Fruit fly (Drosophila melanogaster) whole organism, embryonic: ENCODE results near the gene sky.

Source experiments
- Antp ChIP-seq: fragments of 200-800 bp; sonication (Bioruptor generic); optimal IDR thresholded peaks from 3 replicates; lab custom pipeline; 2016; ENCODE audit warnings: missing biosample characterization, missing genetic modification characterization
- Blimp-1 ChIP-seq: fragments of 200-800 bp; sonication (Bioruptor generic); optimal IDR thresholded peaks from 3 replicates; lab custom pipeline; 2018; ENCODE audit warnings: missing biosample characterization, missing genetic modification characterization, mild to moderate bottlenecking, moderate library complexity, missing genetic modification reagents
- CG10565 ChIP-seq: fragments of 200-800 bp; sonication (Bioruptor generic); optimal IDR thresholded peaks from 3 replicates; lab custom pipeline; 2016; ENCODE audit warnings: missing biosample characterization, mild to moderate bottlenecking, missing genetic modification characterization
- CG10979 ChIP-seq: fragments of 200-800 bp; sonication (Bioruptor generic); optimal IDR thresholded peaks from 2 replicates; lab custom pipeline; 2018; ENCODE audit warnings: missing biosample characterization, mild to moderate bottlenecking, missing genetic modification characterization, moderate library complexity
- CG12942 ChIP-seq: fragments of 200-800 bp; sonication (Bioruptor generic); optimal IDR thresholded peaks from 3 replicates; lab custom pipeline; 2016; ENCODE audit warnings: missing biosample characterization, missing genetic modification characterization
- CG13624 ChIP-seq: fragments of 200-800 bp; sonication (Bioruptor generic); optimal IDR thresholded peaks from 2 replicates; lab custom pipeline; 2016; ENCODE audit warnings: missing biosample characterization, missing genetic modification characterization
- CG1603 ChIP-seq: fragments of 200-800 bp; sonication (Bioruptor generic); optimal IDR thresholded peaks from 2 replicates; lab custom pipeline; 2019; ENCODE audit warnings: missing biosample characterization, mild to moderate bottlenecking, missing genetic modification characterization, moderate library complexity
- CG17912 ChIP-seq: fragments of 200-800 bp; sonication (Bioruptor generic); optimal IDR thresholded peaks from 2 replicates; lab custom pipeline; 2018; ENCODE audit warnings: missing biosample characterization, mild to moderate bottlenecking, missing genetic modification characterization
- CG2116 ChIP-seq: fragments of 200-800 bp; sonication (Bioruptor generic); optimal IDR thresholded peaks from 3 replicates; lab custom pipeline; 2018; ENCODE audit warnings: missing biosample characterization, mild to moderate bottlenecking, missing genetic modification characterization
- CG2199 ChIP-seq: fragments of 200-800 bp; sonication (Bioruptor generic); IDR thresholded peaks from 3 replicates; pipeline ENCODE4 v1.3.6; 2022; ENCODE audit warnings: missing biosample characterization, missing genetic modification characterization
- CG2678 ChIP-seq: fragments of 200-800 bp; sonication (Bioruptor generic); optimal IDR thresholded peaks from 3 replicates; lab custom pipeline; 2019; ENCODE audit warnings: missing biosample characterization, mild to moderate bottlenecking, missing genetic modification characterization, moderate library complexity
- CG30431 ChIP-seq: fragments of 200-800 bp; sonication (Bioruptor generic); optimal IDR thresholded peaks from 2 replicates; lab custom pipeline; 2017; ENCODE audit warnings: missing biosample characterization, missing genetic modification characterization
- CG32772 ChIP-seq: fragments of 200-800 bp; sonication (Bioruptor generic); IDR thresholded peaks from 2 replicates; pipeline ENCODE4 v1.3.6; 2022; ENCODE audit warnings: missing biosample characterization, missing genetic modification characterization
- CG4820 ChIP-seq: fragments of 200-800 bp; sonication (Bioruptor generic); optimal IDR thresholded peaks from 3 replicates; lab custom pipeline; 2016; ENCODE audit warnings: missing biosample characterization, missing genetic modification characterization
- CG6791 ChIP-seq: fragments of 200-800 bp; sonication (Bioruptor generic); IDR thresholded peaks from 3 replicates; pipeline ENCODE4 v1.3.6; 2022; ENCODE audit warnings: missing biosample characterization, missing genetic modification characterization; ENCODE audit not compliant: partially characterized antibody
- CG7839 ChIP-seq: fragments of 200-800 bp; sonication (Bioruptor generic); optimal IDR thresholded peaks from 3 replicates; lab custom pipeline; 2018; ENCODE audit warnings: missing biosample characterization, mild to moderate bottlenecking, missing genetic modification characterization, moderate library complexity
- CG7963 ChIP-seq: fragments of 200-800 bp; sonication (Bioruptor generic); IDR thresholded peaks from 3 replicates; pipeline ENCODE4 v1.3.6; 2022; ENCODE audit warnings: missing biosample characterization, missing genetic modification characterization; ENCODE audit not compliant: partially characterized antibody
- D ChIP-seq, 2 experiments: fragments of 200-800 bp in 1 of 2; fragments of >200 bp in 1 of 2; sonication (Bioruptor generic) in 1 of 2; optimal IDR thresholded peaks; 2 replicates in 1 of 2; 3 replicates in 1 of 2; lab custom pipeline; 2017; ENCODE audit warnings: mild to moderate bottlenecking in 1 of 2, missing biosample characterization in 1 of 2, missing genetic modification characterization in 1 of 2, missing genetic modification reagents in 1 of 2
- HLHmδ ChIP-seq: fragments of 200-800 bp; sonication (Bioruptor generic); optimal IDR thresholded peaks from 2 replicates; lab custom pipeline; 2018; ENCODE audit warnings: missing biosample characterization, mild to moderate bottlenecking, missing genetic modification characterization, moderate library complexity
- Myb ChIP-seq: fragments of 200-800 bp; sonication (Bioruptor generic); optimal IDR thresholded peaks from 2 replicates; lab custom pipeline; 2016; ENCODE audit warnings: missing biosample characterization, missing genetic modification characterization
- Nf-YA ChIP-seq: fragments of 200-800 bp; sonication (Bioruptor generic); IDR thresholded peaks from 2 replicates; pipeline ENCODE4 v1.3.6; 2022; ENCODE audit warnings: missing biosample characterization, missing genetic modification characterization
- Poxn ChIP-seq: fragments of 200-800 bp; sonication (Bioruptor generic); IDR thresholded peaks from 2 replicates; pipeline ENCODE4 v1.3.6; 2022; ENCODE audit warnings: missing biosample characterization, missing genetic modification characterization
- Ptx1 ChIP-seq: fragments of 200-800 bp; sonication (Bioruptor generic); IDR thresholded peaks from 2 replicates; pipeline ENCODE4 v1.3.6; 2022; ENCODE audit warnings: missing biosample characterization, missing genetic modification characterization
- Side ChIP-seq: fragments of 200-800 bp; sonication (Bioruptor generic); optimal IDR thresholded peaks from 2 replicates; lab custom pipeline; 2016; ENCODE audit warnings: missing biosample characterization, missing genetic modification characterization
- Sox102F ChIP-seq: fragments of 200-800 bp; sonication (Bioruptor generic); optimal IDR thresholded peaks from 2 replicates; lab custom pipeline; 2018; ENCODE audit warnings: missing biosample characterization, mild to moderate bottlenecking, missing genetic modification characterization, moderate library complexity
- Xbp1 ChIP-seq: fragments of 200-800 bp; sonication (Bioruptor generic); optimal IDR thresholded peaks from 3 replicates; lab custom pipeline; 2016; ENCODE audit warnings: missing biosample characterization, mild to moderate bottlenecking, missing genetic modification characterization
- al ChIP-seq: fragments of 200-800 bp; sonication (Bioruptor generic); IDR thresholded peaks from 2 replicates; pipeline ENCODE4 v1.3.6; 2022; ENCODE audit warnings: missing biosample characterization, missing genetic modification characterization
- ato ChIP-seq: fragments of 200-800 bp; sonication (Bioruptor generic); IDR thresholded peaks from 2 replicates; pipeline ENCODE4 v1.3.6; 2022; ENCODE audit warnings: missing biosample characterization, missing genetic modification characterization; ENCODE audit not compliant: partially characterized antibody
- cg ChIP-seq: fragments of 200-800 bp; sonication (Bioruptor generic); optimal IDR thresholded peaks from 3 replicates; lab custom pipeline; 2019; ENCODE audit warnings: missing biosample characterization, mild to moderate bottlenecking, missing genetic modification characterization, moderate library complexity
- chinmo ChIP-seq: fragments of 200-800 bp; sonication (Bioruptor generic); IDR thresholded peaks from 4 replicates; pipeline ENCODE4 v1.3.6; 2022; ENCODE audit warnings: missing biosample characterization, missing genetic modification characterization; ENCODE audit not compliant: partially characterized antibody
- croc ChIP-seq: fragments of 200-800 bp; sonication (Bioruptor generic); conservative IDR thresholded peaks from 3 replicates; pipeline ENCODE4 v1.3.6; 2022; ENCODE audit warnings: missing biosample characterization, missing genetic modification characterization
- dysf ChIP-seq: fragments of 200-800 bp; sonication (Bioruptor generic); IDR thresholded peaks from 3 replicates; pipeline ENCODE4 v1.3.6; 2022; ENCODE audit warnings: missing biosample characterization, missing genetic modification characterization
- ems ChIP-seq: fragments of 200-800 bp; sonication (Bioruptor generic); optimal IDR thresholded peaks from 3 replicates; lab custom pipeline; 2016; ENCODE audit warnings: missing biosample characterization, missing genetic modification characterization
- fu2 ChIP-seq: fragments of 200-800 bp; sonication (Bioruptor generic); optimal IDR thresholded peaks from 2 replicates; lab custom pipeline; 2016; ENCODE audit warnings: missing biosample characterization, missing genetic modification characterization
- gem ChIP-seq: fragments of 200-800 bp; sonication (Bioruptor generic); optimal IDR thresholded peaks from 2 replicates; lab custom pipeline; 2019; ENCODE audit warnings: missing biosample characterization, mild to moderate bottlenecking, missing genetic modification characterization, moderate library complexity
- grn ChIP-seq: fragments of 200-800 bp; sonication (Bioruptor generic); optimal IDR thresholded peaks from 3 replicates; lab custom pipeline; 2017; ENCODE audit warnings: missing biosample characterization, missing genetic modification characterization
- hkb ChIP-seq, 2 experiments: fragments of 200-800 bp in 1 of 2; fragments of >200 bp in 1 of 2; sonication (Bioruptor generic) in 1 of 2; IDR thresholded peaks in 1 of 2; optimal IDR thresholded peaks in 1 of 2; 2 replicates each; pipeline versions ENCODE4 v1.3.6 to Lab custom; 2017 to 2022; ENCODE audit warnings: missing biosample characterization in 1 of 2, missing genetic modification characterization in 1 of 2
- jumu ChIP-seq: fragments of 200-800 bp; sonication (Bioruptor generic); optimal IDR thresholded peaks from 3 replicates; lab custom pipeline; 2016; ENCODE audit warnings: missing biosample characterization, missing genetic modification characterization
- ken ChIP-seq: fragments of 200-800 bp; sonication (Bioruptor generic); IDR thresholded peaks from 3 replicates; pipeline ENCODE4 v1.3.6; 2022; ENCODE audit warnings: missing biosample characterization, missing genetic modification characterization
- lov ChIP-seq, 2 experiments: fragments of 200-800 bp in 1 of 2; fragments of >200 bp in 1 of 2; sonication (Bioruptor generic) in 1 of 2; IDR thresholded peaks in 1 of 2; optimal IDR thresholded peaks in 1 of 2; 2 replicates in 1 of 2; 3 replicates in 1 of 2; pipeline versions ENCODE4 v1.3.6 to Lab custom; 2017 to 2022; ENCODE audit warnings: missing biosample characterization in 1 of 2, missing genetic modification characterization in 1 of 2
- phol ChIP-seq: fragments of 200-800 bp; sonication (Bioruptor generic); optimal IDR thresholded peaks from 3 replicates; lab custom pipeline; 2018; ENCODE audit warnings: missing biosample characterization, mild to moderate bottlenecking, missing genetic modification characterization, moderate library complexity
- pnt ChIP-seq: fragments of 200-800 bp; sonication (Bioruptor generic); optimal IDR thresholded peaks from 3 replicates; lab custom pipeline; 2016; ENCODE audit warnings: missing biosample characterization, missing genetic modification characterization
- pum ChIP-seq: fragments of 200-800 bp; sonication (Bioruptor generic); optimal IDR thresholded peaks from 2 replicates; lab custom pipeline; 2016; ENCODE audit warnings: missing biosample characterization, missing genetic modification characterization
- rib ChIP-seq: fragments of 200-800 bp; sonication (Bioruptor generic); IDR thresholded peaks from 2 replicates; pipeline ENCODE4 v1.3.6; 2022; ENCODE audit warnings: missing biosample characterization, missing genetic modification characterization
- row ChIP-seq: fragments of 200-800 bp; sonication (Bioruptor generic); IDR thresholded peaks from 3 replicates; pipeline ENCODE4 v1.3.6; 2022; ENCODE audit warnings: missing biosample characterization, missing genetic modification characterization
- tna ChIP-seq: fragments of 200-800 bp; sonication (Bioruptor generic); IDR thresholded peaks from 2 replicates; pipeline ENCODE4 v1.3.6; 2022; ENCODE audit warnings: missing biosample characterization, missing genetic modification characterization; ENCODE audit not compliant: partially characterized antibody
- usp ChIP-seq: fragments of >200 bp; optimal IDR thresholded peaks from 2 replicates; lab custom pipeline; 2017; ENCODE audit warnings: missing biosample characterization, missing genetic modification characterization
- zf30C ChIP-seq: fragments of 200-800 bp; sonication (Bioruptor generic); optimal IDR thresholded peaks from 3 replicates; lab custom pipeline; 2018; ENCODE audit warnings: missing biosample characterization, mild to moderate bottlenecking, missing genetic modification characterization
- zfh1 ChIP-seq: fragments of 200-800 bp; sonication (Bioruptor generic); IDR thresholded peaks from 3 replicates; pipeline ENCODE4 v1.3.6; 2022; ENCODE audit warnings: missing biosample characterization, missing genetic modification characterization

The sky gene

DNA sequence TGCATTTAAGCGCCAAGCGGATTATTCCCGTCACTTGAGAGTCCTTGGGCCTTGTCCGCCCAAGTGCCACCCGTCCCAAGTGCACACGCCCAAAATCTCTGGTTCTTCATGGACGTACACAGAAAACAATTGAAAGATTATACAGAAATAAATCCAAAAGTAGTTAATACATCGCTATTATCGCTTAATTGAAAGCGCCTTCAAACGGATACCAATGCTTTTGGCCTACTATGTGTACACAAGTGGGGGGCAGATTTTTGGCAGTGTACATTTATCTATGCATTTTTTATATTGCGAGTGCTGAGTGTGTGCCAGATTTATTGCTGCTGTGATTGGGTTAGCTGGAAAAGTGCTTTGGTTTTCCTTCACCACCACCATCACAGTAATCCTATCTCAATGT lies 29.9 kb upstream of the sky start (continued):
- TF ChIP-seq Blimp-1 (GFP tag; lab: Kevin White, UChicago) = peak; percentile 18
- peak; percentile 58; the same call in 1 of the 3 replicates for TF ChIP-seq zfh1
- TF ChIP-seq fu2 = no peak
- peak; percentile 47 for TF ChIP-seq Sox102F (GFP tag; lab: Kevin White, UChicago)
- TF ChIP-seq grn (GFP tag; lab: Kevin White, UChicago) = no peak
- no peak for TF ChIP-seq tna (GFP tag; lab: Robert Waterston, UW)
- peak; percentile 37 for TF ChIP-seq CG7839 (tag; lab: Kevin White, UChicago)
- TF ChIP-seq croc (GFP tag; lab: Robert Waterston, UW) = no peak
- no peak for TF ChIP-seq cg
- peak; percentile 23 for TF ChIP-seq pum (GFP tag; lab: Kevin White, UChicago)
- TF ChIP-seq CG6791 = no peak
- no peak for TF ChIP-seq CG32772 (GFP tag; lab: Robert Waterston, UW)
- no peak for TF ChIP-seq ato (GFP tag; lab: Robert Waterston, UW)
- no peak for TF ChIP-seq al (GFP tag; lab: Robert Waterston, UW)
- TF ChIP-seq lov (optimal IDR thresholded peaks at IDR 0.05; lab: Kevin White, UChicago) = no peak
- TF ChIP-seq lov (GFP tag; IDR thresholded peaks at IDR 0.05; lab: Robert Waterston, UW) = no peak
- TF ChIP-seq Nf-YA (GFP tag; lab: Robert Waterston, UW) = no peak
- peak; percentile 21 for TF ChIP-seq CG4820 (GFP tag; lab: Kevin White, UChicago)
- TF ChIP-seq ems (GFP tag; lab: Kevin White, UChicago) = peak; percentile 3
- TF ChIP-seq D (optimal IDR thresholded peaks at IDR 0.05; lab: Kevin White, UChicago) = no peak
- peak; percentile 23 for TF ChIP-seq D (GFP tag; optimal IDR thresholded peaks at IDR 0.05; lab: Kevin White, UChicago)
- peak; percentile 36 for TF ChIP-seq Antp (GFP tag; lab: Kevin White, UChicago)
- TF ChIP-seq chinmo (GFP tag; lab: Robert Waterston, UW) = no peak
- TF ChIP-seq CG10565 = no peak
- TF ChIP-seq usp = no peak
- no peak for TF ChIP-seq rib (GFP tag; lab: Robert Waterston, UW)
- no peak for TF ChIP-seq pnt
- no peak for TF ChIP-seq CG12942 (GFP tag; lab: Kevin White, UChicago)
- TF ChIP-seq HLHmδ (GFP tag; lab: Kevin White, UChicago) = no peak
- no peak for TF ChIP-seq CG30431 (GFP tag; lab: Kevin White, UChicago)
- TF ChIP-seq CG2116 (GFP tag; lab: Kevin White, UChicago) = no peak
- TF ChIP-seq Side (GFP tag; lab: Kevin White, UChicago) = no peak
- TF ChIP-seq Poxn (GFP tag; lab: Robert Waterston, UW) = no peak
- peak; percentile 2 for TF ChIP-seq jumu (GFP tag; lab: Kevin White, UChicago)
- no peak for TF ChIP-seq hkb (optimal IDR thresholded peaks at IDR 0.05; lab: Kevin White, UChicago)
- peak; percentile 48 for TF ChIP-seq hkb (GFP tag; IDR thresholded peaks at IDR 0.05; lab: Robert Waterston, UW)
- TF ChIP-seq CG17912 (GFP tag; lab: Kevin White, UChicago) = no peak
- peak; percentile 45 for TF ChIP-seq CG1603
- peak; percentile 44 for TF ChIP-seq gem (tag; lab: Kevin White, UChicago)
- no peak for TF ChIP-seq CG13624 (GFP tag; lab: Kevin White, UChicago)
- TF ChIP-seq CG2678 = peak; percentile 8
- TF ChIP-seq row = no peak
- TF ChIP-seq CG2199 = no peak
- no peak for TF ChIP-seq zf30C (GFP tag; lab: Kevin White, UChicago)
- 0 out of 3 replicates have a peak, but pooled peaks have one; percentile 22 for TF ChIP-seq ken (GFP tag; lab: Robert Waterston, UW)
- peak; percentile 16 for TF ChIP-seq Xbp1 (GFP tag; lab: Kevin White, UChicago)
- TF ChIP-seq dysf (GFP tag; lab: Robert Waterston, UW) = 0 out of 3 replicates have a peak, but pooled peaks have one; percentile 45
- peak; percentile 14 for TF ChIP-seq CG10979 (tag; lab: Kevin White, UChicago)
- TF ChIP-seq CG7963 (GFP tag; lab: Robert Waterston, UW) = no peak
- TF ChIP-seq phol = peak; percentile 33
- TF ChIP-seq Myb (GFP tag; lab: Kevin White, UChicago) = no peak
- no peak; the same call in 1 of the 2 replicates for TF ChIP-seq Ptx1 (GFP tag; lab: Robert Waterston, UW)
